Worm (Caenorhabditis elegans) whole organism, early embryonic: ENCODE results near the gene cyp-35A5.

Experiments
- ama-1 ChIP-seq: fragments of 150-350 bp; optimal IDR thresholded peaks from 2 replicates; lab custom pipeline; 2014
- hmbx-1 ChIP-seq: sonication (generic microtip); optimal IDR thresholded peaks from 2 replicates; lab custom pipeline; 2016; ENCODE audit warnings: mild to moderate bottlenecking, missing genetic modification characterization, missing compliant biosample characterization
- hmg-4 ChIP-seq: fragments of 200-800 bp; sonication (Bioruptor generic); optimal IDR thresholded peaks from 2 replicates; lab custom pipeline; 2018; ENCODE audit warnings: mild to moderate bottlenecking, missing genetic modification characterization, missing compliant biosample characterization
- hnd-1 ChIP-seq: sonication (generic microtip); optimal IDR thresholded peaks from 2 replicates; lab custom pipeline; 2016; ENCODE audit warnings: missing genetic modification characterization, missing compliant biosample characterization
- scrt-1 ChIP-seq: fragments of 200-800 bp; sonication (Bioruptor generic); IDR thresholded peaks from 2 replicates; pipeline ENCODE4 v1.3.6; 2022; ENCODE audit warnings: missing genetic modification characterization, missing compliant biosample characterization
- sea-1 ChIP-seq: fragments of 200-800 bp; sonication (Bioruptor generic); conservative IDR thresholded peaks from 2 replicates; pipeline ENCODE4 v1.3.6; 2022; ENCODE audit warnings: missing genetic modification characterization, missing compliant biosample characterization
- tbx-11 ChIP-seq: fragments of 200-800 bp; sonication (Bioruptor generic); IDR thresholded peaks from 2 replicates; pipeline ENCODE4 v1.3.6; 2022; ENCODE audit warnings: missing genetic modification characterization, missing compliant biosample characterization

DNA sequence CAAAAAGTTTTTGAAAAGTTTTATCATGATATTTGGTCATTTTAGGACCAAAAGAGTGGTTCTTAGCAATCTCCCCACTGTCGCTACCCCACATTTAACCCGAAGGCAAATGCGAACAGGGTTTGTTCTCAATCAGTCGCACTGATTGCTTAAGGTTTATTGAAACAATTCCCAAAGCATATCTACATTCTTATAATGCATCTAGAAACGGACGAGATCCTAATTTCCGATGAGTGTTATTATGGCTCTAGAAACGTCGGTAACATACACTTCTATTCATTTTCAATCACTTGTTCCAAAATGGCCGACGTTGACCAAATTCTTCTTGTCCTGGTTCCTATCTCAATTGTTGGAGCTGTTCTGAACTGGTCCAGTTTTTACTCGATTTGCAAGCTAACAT is 14.5 kb upstream of the cyp-35A5 start, which contains the start of gene srx-65:
- TF ChIP-seq ama-1 (lab: Kevin White, UChicago) = no peak
- no peak for TF ChIP-seq scrt-1 (GFP tag; lab: Robert Waterston, UW)
- no peak for TF ChIP-seq hnd-1 (tag; lab: Kevin White, UChicago)
- no peak for TF ChIP-seq hmg-4 (GFP tag; lab: Kevin White, UChicago)
- TF ChIP-seq tbx-11 (GFP tag; lab: Robert Waterston, UW) = no peak
- TF ChIP-seq hmbx-1 = no peak
- TF ChIP-seq sea-1 = no peak
